Fruit fly (Drosophila melanogaster) whole organism, adult: ENCODE results near the gene Pxn.

Experiments
- CG11617 ChIP-seq: fragments of 200-800 bp; sonication (Bioruptor generic); optimal IDR thresholded peaks from 2 replicates; lab custom pipeline; 2017; ENCODE audit warnings: mild to moderate bottlenecking, missing biosample characterization, missing genetic modification reagents, missing genetic modification characterization
- CG12768 ChIP-seq: fragments of 200-800 bp; sonication (Bioruptor generic); optimal IDR thresholded peaks from 2 replicates; lab custom pipeline; 2017; ENCODE audit warnings: missing biosample characterization, missing genetic modification characterization, mild to moderate bottlenecking, moderate library complexity, missing genetic modification reagents
- CG33017 ChIP-seq: fragments of 200-800 bp; sonication (Bioruptor generic); optimal IDR thresholded peaks from 2 replicates; lab custom pipeline; 2018; ENCODE audit warnings: missing biosample characterization, mild to moderate bottlenecking, missing genetic modification characterization, moderate library complexity
- CG7045 ChIP-seq: fragments of 200-800 bp; sonication (Bioruptor generic); optimal IDR thresholded peaks from 2 replicates; lab custom pipeline; 2017; ENCODE audit warnings: missing biosample characterization, mild to moderate bottlenecking, missing genetic modification characterization
- CG7101 ChIP-seq: fragments of 200-800 bp; sonication (Bioruptor generic); optimal IDR thresholded peaks from 2 replicates; lab custom pipeline; 2018; ENCODE audit warnings: missing biosample characterization, mild to moderate bottlenecking, missing genetic modification characterization, moderate library complexity
- bab1 ChIP-seq: fragments of 200-800 bp; sonication (Bioruptor generic); optimal IDR thresholded peaks from 3 replicates; lab custom pipeline; 2019; ENCODE audit warnings: missing biosample characterization, mild to moderate bottlenecking, missing genetic modification characterization, moderate library complexity
- cic ChIP-seq: fragments of 200-800 bp; sonication (Bioruptor generic); optimal IDR thresholded peaks from 2 replicates; lab custom pipeline; 2017; ENCODE audit warnings: missing biosample characterization, mild to moderate bottlenecking, missing genetic modification characterization, moderate library complexity
- cnc ChIP-seq, 2 experiments: fragments of >200 bp; optimal IDR thresholded peaks; 2 replicates each; lab custom pipeline; 2017
- kay ChIP-seq: fragments of 200-800 bp; sonication (Bioruptor generic); peaks from one replicate; lab custom pipeline; 2016; ENCODE audit warnings: missing biosample characterization, missing genetic modification characterization, borderline replicate concordance
- ovo ChIP-seq: fragments of 200-800 bp; sonication (Bioruptor generic); optimal IDR thresholded peaks from 2 replicates; lab custom pipeline; 2016; ENCODE audit warnings: missing biosample characterization, missing genetic modification characterization

dm6 chr3L:2614222-2614621 lies 15.6 kb downstream of the Pxn start:
- TF ChIP-seq kay (GFP tag; lab: Kevin White, UChicago) (no peak), bab1 (GFP tag; lab: Kevin White, UChicago) (no peak), CG11617 (GFP tag; lab: Kevin White, UChicago) (no peak), CG7101 (no peak), CG33017 (no peak), CG12768 (GFP tag; lab: Kevin White, UChicago) (no peak), cic (GFP tag; lab: Kevin White, UChicago) (no peak), cnc (optimal IDR thresholded peaks at IDR 0.05; lab: Kevin White, UChicago) (no peak), CG7045 (GFP tag; lab: Kevin White, UChicago) (no peak), ovo (GFP tag; lab: Kevin White, UChicago) (no peak)
